Fruit fly (Drosophila melanogaster) whole organism, prepupa: ENCODE results near the gene CG8032.

ENCODE experiments used
- CG16779 ChIP-seq: fragments of 200-800 bp; sonication (Bioruptor generic); optimal IDR thresholded peaks from 3 replicates; lab custom pipeline; 2017; ENCODE audit warnings: missing biosample characterization, mild to moderate bottlenecking, missing genetic modification characterization
- CG3919 ChIP-seq: fragments of 200-800 bp; sonication (Bioruptor generic); optimal IDR thresholded peaks from 3 replicates; lab custom pipeline; 2016; ENCODE audit warnings: missing biosample characterization, missing genetic modification characterization
- CG8319 ChIP-seq: fragments of 200-800 bp; sonication (Bioruptor generic); optimal IDR thresholded peaks from 3 replicates; lab custom pipeline; 2016; ENCODE audit warnings: missing biosample characterization, missing genetic modification characterization
- Lpt ChIP-seq: fragments of 200-800 bp; sonication (Bioruptor generic); optimal IDR thresholded peaks from 3 replicates; lab custom pipeline; 2016; ENCODE audit warnings: missing biosample characterization, missing genetic modification characterization
- dsx ChIP-seq: fragments of 200-800 bp; optimal IDR thresholded peaks from 3 replicates; lab custom pipeline; 2019; ENCODE audit warnings: missing biosample characterization, mild to moderate bottlenecking, missing genetic modification characterization, moderate library complexity; ENCODE audit not compliant: poor library complexity, severe bottlenecking
- fd59A ChIP-seq: fragments of 200-800 bp; sonication (Bioruptor generic); optimal IDR thresholded peaks from 2 replicates; lab custom pipeline; 2017; ENCODE audit warnings: missing biosample characterization, mild to moderate bottlenecking, missing genetic modification characterization, missing genetic modification reagents
- lz ChIP-seq: fragments of 200-800 bp; sonication (Bioruptor generic); optimal IDR thresholded peaks from 3 replicates; lab custom pipeline; 2016; ENCODE audit warnings: missing biosample characterization, missing genetic modification characterization
- pdm3 ChIP-seq: fragments of 200-800 bp; sonication (Bioruptor generic); optimal IDR thresholded peaks from 3 replicates; lab custom pipeline; 2016; ENCODE audit warnings: missing biosample characterization, missing genetic modification characterization

- TF ChIP-seq CG3919 (GFP tag; lab: Kevin White, UChicago) (no peak), CG8319 (no peak), CG16779 (tag; lab: Kevin White, UChicago) (no peak), pdm3 (GFP tag; lab: Kevin White, UChicago) (no peak), dsx (GFP tag; lab: Kevin White, UChicago) (no peak), Lpt (no peak), lz (GFP tag; lab: Kevin White, UChicago) (no peak), fd59A (GFP tag; lab: Kevin White, UChicago) (no peak)
These were observed 52.6 kb downstream of the CG8032 start for dm6 chr3R:8716551-8716879.
